Worm (Caenorhabditis elegans) whole organism, L1 larva: Measurements from ENCODE around the gene H18N23.2.

ENCODE experiments used
- C04F5.9 ChIP-seq: sonication (generic microtip); optimal IDR thresholded peaks from 2 replicates; lab custom pipeline; 2016; ENCODE audit warnings: missing genetic modification characterization, missing compliant biosample characterization
- C16A3.4 ChIP-seq: fragments of 150-350 bp; optimal IDR thresholded peaks from 2 replicates; lab custom pipeline; 2014; ENCODE audit warnings: missing biosample characterization, missing genetic modification characterization
- C34B4.2 ChIP-seq: sonication (generic microtip); optimal IDR thresholded peaks from 2 replicates; lab custom pipeline; 2017; ENCODE audit warnings: mild to moderate bottlenecking, missing genetic modification characterization, missing compliant biosample characterization
- Y116A8C.19 ChIP-seq: sonication (generic microtip); optimal IDR thresholded peaks from 2 replicates; lab custom pipeline; 2016; ENCODE audit warnings: missing compliant biosample characterization, missing genetic modification characterization, borderline replicate concordance
- aha-1 ChIP-seq: fragments of 150-350 bp; optimal IDR thresholded peaks from 2 replicates; lab custom pipeline; 2014; ENCODE audit warnings: missing biosample characterization, missing genetic modification characterization
- aly-2 ChIP-seq: fragments of 150-350 bp; optimal IDR thresholded peaks from 2 replicates; lab custom pipeline; 2014; ENCODE audit warnings: missing biosample characterization, missing genetic modification characterization
- ama-1 ChIP-seq: fragments of 150-350 bp; optimal IDR thresholded peaks from 2 replicates; lab custom pipeline; 2014
- blmp-1 ChIP-seq: fragments of 150-350 bp; optimal IDR thresholded peaks from 2 replicates; lab custom pipeline; 2014; ENCODE audit warnings: missing biosample characterization, missing genetic modification characterization
- ceh-63 ChIP-seq: fragments of 200-800 bp; sonication (Bioruptor generic); optimal IDR thresholded peaks from 2 replicates; lab custom pipeline; 2018; ENCODE audit warnings: mild to moderate bottlenecking, missing genetic modification characterization, missing compliant biosample characterization
- ceh-8 ChIP-seq: fragments of 200-800 bp; sonication (Bioruptor generic); optimal IDR thresholded peaks from 2 replicates; lab custom pipeline; 2018; ENCODE audit warnings: mild to moderate bottlenecking, missing genetic modification characterization, moderate library complexity, missing compliant biosample characterization
- ceh-88 ChIP-seq: fragments of 200-800 bp; sonication (Bioruptor generic); IDR thresholded peaks from 2 replicates; pipeline ENCODE4 v1.3.6; 2022; ENCODE audit warnings: missing genetic modification characterization, missing compliant biosample characterization
- efl-1 ChIP-seq, 4 experiments: fragments of 150-350 bp; optimal IDR thresholded peaks in 3 of 4; peaks in 1 of 4; 1 replicate in 1 of 4; 2 replicates in 3 of 4; lab custom pipeline; 2014; ENCODE audit warnings: missing biosample characterization in 2 of 4, missing genetic modification characterization in 2 of 4, missing genetic modification reagents in 2 of 4
- elt-2 ChIP-seq: sonication (generic microtip); optimal IDR thresholded peaks from 2 replicates; lab custom pipeline; 2016; ENCODE audit warnings: missing genetic modification characterization, mild to moderate bottlenecking, inconsistent platforms, missing compliant biosample characterization, missing genetic modification reagents
- elt-3 ChIP-seq, 6 experiments: fragments of 150-350 bp in 1 of 6; sonication (generic microtip); optimal IDR thresholded peaks; 2 replicates each; lab custom pipeline; 2017 to 2018; ENCODE audit warnings: missing biosample characterization in 6 of 6, missing genetic modification characterization in 6 of 6, inconsistent platforms in 1 of 6
- ets-5 ChIP-seq: fragments of 200-800 bp; sonication (Bioruptor generic); IDR thresholded peaks from 2 replicates; pipeline ENCODE4 v1.3.6; 2022; ENCODE audit warnings: missing genetic modification characterization, missing compliant biosample characterization
- fkh-10 ChIP-seq: sonication (generic microtip); optimal IDR thresholded peaks from 2 replicates; lab custom pipeline; 2017; ENCODE audit warnings: missing biosample characterization, missing genetic modification reagents, missing genetic modification characterization
- fkh-4 ChIP-seq: sonication (generic microtip); optimal IDR thresholded peaks from 2 replicates; lab custom pipeline; 2016; ENCODE audit warnings: missing compliant biosample characterization, missing genetic modification characterization, borderline replicate concordance
- fkh-8 ChIP-seq: sonication (generic microtip); optimal IDR thresholded peaks from 2 replicates; lab custom pipeline; 2016; ENCODE audit warnings: mild to moderate bottlenecking, missing genetic modification characterization, missing compliant biosample characterization
- grh-1 ChIP-seq: fragments of 200-800 bp; sonication (Bioruptor generic); IDR thresholded peaks from 2 replicates; pipeline ENCODE4 v1.3.6; 2022; ENCODE audit warnings: missing genetic modification reagents, missing genetic modification characterization, missing compliant biosample characterization
- hlh-17 ChIP-seq: fragments of 200-800 bp; sonication (Bioruptor generic); optimal IDR thresholded peaks from 2 replicates; lab custom pipeline; 2018; ENCODE audit warnings: missing genetic modification characterization, mild to moderate bottlenecking, missing compliant biosample characterization, moderate library complexity, borderline replicate concordance
- irx-1 ChIP-seq: sonication (generic microtip); optimal IDR thresholded peaks from 2 replicates; lab custom pipeline; 2016; ENCODE audit warnings: missing genetic modification characterization, missing compliant biosample characterization
- lin-13 ChIP-seq: fragments of 150-350 bp; optimal IDR thresholded peaks from 2 replicates; lab custom pipeline; 2014; ENCODE audit warnings: missing biosample characterization, missing genetic modification reagents, missing genetic modification characterization
- lin-14 ChIP-seq: fragments of 200-800 bp; sonication (Bioruptor generic); optimal IDR thresholded peaks from 2 replicates; lab custom pipeline; 2018; ENCODE audit warnings: mild to moderate bottlenecking, missing genetic modification characterization, moderate library complexity, missing compliant biosample characterization
- lin-15B ChIP-seq: fragments of 150-350 bp; sonication (generic microtip); optimal IDR thresholded peaks from 3 replicates; lab custom pipeline; 2014; ENCODE audit warnings: missing biosample characterization, missing genetic modification characterization
- lin-35 ChIP-seq, 2 experiments: fragments of 150-350 bp; optimal IDR thresholded peaks; 2 replicates each; lab custom pipeline; 2014; ENCODE audit warnings: missing biosample characterization in 2 of 2, missing genetic modification characterization in 2 of 2, missing genetic modification reagents in 2 of 2
- lsy-2 ChIP-seq, 2 experiments: fragments of 150-350 bp; optimal IDR thresholded peaks; 2 replicates each; lab custom pipeline; 2014; ENCODE audit warnings: missing biosample characterization in 2 of 2, missing genetic modification characterization in 2 of 2
- mab-9 ChIP-seq: fragments of 200-800 bp; sonication (Bioruptor generic); IDR thresholded peaks from 2 replicates; pipeline ENCODE4 v1.3.6; 2022; ENCODE audit warnings: missing genetic modification reagents, missing genetic modification characterization, missing compliant biosample characterization
- mdl-1 ChIP-seq, 2 experiments: fragments of 150-350 bp; optimal IDR thresholded peaks; 2 replicates each; lab custom pipeline; 2014 to 2017; ENCODE audit warnings: missing biosample characterization in 2 of 2, missing genetic modification characterization in 2 of 2, inconsistent platforms in 1 of 2
- mef-2 ChIP-seq: fragments of 150-350 bp; optimal IDR thresholded peaks from 2 replicates; lab custom pipeline; 2014; ENCODE audit warnings: missing biosample characterization, missing genetic modification characterization
- mep-1 ChIP-seq: fragments of 150-350 bp; optimal IDR thresholded peaks from 2 replicates; lab custom pipeline; 2014; ENCODE audit warnings: missing biosample characterization, missing genetic modification characterization
- nhr-12 ChIP-seq: sonication (generic microtip); optimal IDR thresholded peaks from 2 replicates; lab custom pipeline; 2017; ENCODE audit warnings: missing biosample characterization, missing genetic modification characterization
- nhr-19 ChIP-seq: fragments of 200-800 bp; sonication (Bioruptor generic); conservative IDR thresholded peaks from 2 replicates; pipeline ENCODE4 v1.3.6; 2022; ENCODE audit warnings: missing genetic modification characterization, missing compliant biosample characterization
- nhr-20 ChIP-seq: sonication (generic microtip); optimal IDR thresholded peaks from 2 replicates; lab custom pipeline; 2016; ENCODE audit warnings: mild to moderate bottlenecking, missing genetic modification characterization, missing compliant biosample characterization
- nhr-237 ChIP-seq: fragments of 150-350 bp; optimal IDR thresholded peaks from 2 replicates; lab custom pipeline; 2014; ENCODE audit warnings: missing biosample characterization, missing genetic modification characterization
- nhr-76 ChIP-seq: sonication (generic microtip); optimal IDR thresholded peaks from 2 replicates; lab custom pipeline; 2017; ENCODE audit warnings: missing biosample characterization, missing genetic modification characterization
- nhr-77 ChIP-seq: fragments of 150-350 bp; optimal IDR thresholded peaks from 2 replicates; lab custom pipeline; 2014; ENCODE audit warnings: missing biosample characterization, missing genetic modification characterization
- nhr-85 ChIP-seq: sonication (generic microtip); peaks from one replicate; lab custom pipeline; 2016; ENCODE audit warnings: missing genetic modification characterization, inconsistent platforms, missing compliant biosample characterization
- nhr-90 ChIP-seq: sonication (generic microtip); optimal IDR thresholded peaks from 2 replicates; lab custom pipeline; 2016; ENCODE audit warnings: mild to moderate bottlenecking, missing genetic modification characterization, missing compliant biosample characterization; ENCODE audit not compliant: poor library complexity
- pqm-1 ChIP-seq: sonication (generic microtip); optimal IDR thresholded peaks from 3 replicates; lab custom pipeline; 2017; ENCODE audit warnings: missing biosample characterization, missing genetic modification characterization
- rnt-1 ChIP-seq: sonication (generic microtip); optimal IDR thresholded peaks from 2 replicates; lab custom pipeline; 2016; ENCODE audit warnings: mild to moderate bottlenecking, missing genetic modification characterization, moderate library complexity, missing compliant biosample characterization
- skn-1 ChIP-seq: fragments of 150-350 bp; optimal IDR thresholded peaks from 2 replicates; lab custom pipeline; 2014; ENCODE audit warnings: missing biosample characterization, missing genetic modification characterization
- sox-4 ChIP-seq: sonication (generic microtip); optimal IDR thresholded peaks from 2 replicates; lab custom pipeline; 2016; ENCODE audit warnings: missing genetic modification characterization, missing compliant biosample characterization
- sptf-1 ChIP-seq: fragments of 150-350 bp; optimal IDR thresholded peaks from 2 replicates; lab custom pipeline; 2014; ENCODE audit warnings: missing biosample characterization, missing genetic modification characterization
- sup-37 ChIP-seq: fragments of 200-800 bp; sonication (Bioruptor generic); optimal IDR thresholded peaks from 2 replicates; lab custom pipeline; 2018; ENCODE audit warnings: mild to moderate bottlenecking, missing genetic modification characterization, missing compliant biosample characterization
- unc-130 ChIP-seq: fragments of 150-350 bp; optimal IDR thresholded peaks from 2 replicates; lab custom pipeline; 2017; ENCODE audit warnings: missing biosample characterization, missing genetic modification characterization, inconsistent platforms
- unc-30 ChIP-seq: sonication (generic microtip); optimal IDR thresholded peaks from 2 replicates; lab custom pipeline; 2017; ENCODE audit warnings: missing biosample characterization, missing genetic modification characterization
- unc-62 ChIP-seq: fragments of 150-350 bp; optimal IDR thresholded peaks from 2 replicates; lab custom pipeline; 2014; ENCODE audit warnings: missing biosample characterization, missing genetic modification reagents, missing genetic modification characterization
- unc-86 ChIP-seq: sonication (generic microtip); optimal IDR thresholded peaks from 2 replicates; lab custom pipeline; 2016; ENCODE audit warnings: missing genetic modification characterization, missing compliant biosample characterization
- xbp-1 ChIP-seq: sonication (generic microtip); optimal IDR thresholded peaks from 2 replicates; lab custom pipeline; 2016; ENCODE audit warnings: missing genetic modification characterization, missing compliant biosample characterization
- ztf-11 ChIP-seq, 2 experiments: sonication (generic microtip); optimal IDR thresholded peaks; 2 replicates each; lab custom pipeline; 2016 to 2017; ENCODE audit warnings: missing genetic modification characterization in 2 of 2, missing biosample characterization in 1 of 2, missing compliant biosample characterization in 1 of 2

Gene H18N23.2

DNA sequence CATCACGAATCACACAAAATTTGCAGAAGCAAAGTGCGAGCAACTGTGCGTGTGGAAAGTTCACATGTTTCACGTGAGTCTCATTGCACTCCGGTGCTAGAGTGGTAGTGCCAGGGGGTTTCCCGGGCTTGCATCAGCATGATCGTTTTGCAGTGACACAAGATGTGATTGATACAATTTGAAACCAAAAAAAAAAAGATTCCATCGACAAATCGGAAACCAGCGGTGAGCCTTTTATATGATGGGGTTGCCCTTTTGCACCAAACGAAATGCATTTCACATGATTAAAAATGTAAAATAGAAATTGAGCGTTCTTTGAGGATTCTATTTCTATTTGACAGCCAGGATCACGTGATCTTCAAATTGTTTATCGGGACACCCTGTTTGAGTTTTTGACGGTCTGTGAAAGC lies 4.3 kb downstream of the H18N23.2 start (continued):
- TF ChIP-seq Y116A8C.19 (no peak), lin-35 (GFP tag; optimal IDR thresholded peaks at IDR 0.05; lab: Kevin White, UChicago) (peak in 1 of 2 experiments; percentile 60), nhr-12 (no peak), ceh-88 (GFP tag; lab: Robert Waterston, UW) (no peak), fkh-10 (GFP tag; lab: Kevin White, UChicago) (no peak), nhr-77 (tag; lab: Kevin White, UChicago) (no peak), efl-1 (optimal IDR thresholded peaks at IDR 0.05; lab: Kevin White, UChicago) (no peak), efl-1 (GFP tag; optimal IDR thresholded peaks at IDR 0.05 in 1 of 2; lab: Kevin White, UChicago) (peak in 1 of 2 experiments; percentile 86), mep-1 (tag; lab: Kevin White, UChicago) (peak; percentile 30), sptf-1 (tag; lab: Kevin White, UChicago) (no peak), fkh-8 (tag; lab: Kevin White, UChicago) (no peak), grh-1 (GFP tag; lab: Robert Waterston, UW) (no peak), lin-14 (peak; percentile 85), elt-2 (tag; lab: Kevin White, UChicago) (peak; percentile 45), sup-37 (no peak), aha-1 (no peak), unc-30 (no peak), blmp-1 (peak; percentile 29), nhr-85 (tag; lab: Kevin White, UChicago) (peak; percentile 79), C34B4.2 (no peak), ama-1 (lab: Kevin White, UChicago) (no peak), irx-1 (tag; lab: Kevin White, UChicago) (peak; percentile 20), nhr-90 (tag; lab: Kevin White, UChicago) (peak; percentile 51), C04F5.9 (tag; lab: Kevin White, UChicago) (no peak), hlh-17 (no peak), nhr-237 (tag; lab: Kevin White, UChicago) (no peak), unc-62 (GFP tag; lab: Kevin White, UChicago) (no peak), C16A3.4 (tag; lab: Kevin White, UChicago) (no peak)

- TF ChIP-seq rnt-1 (tag; lab: Kevin White, UChicago) (no peak), lin-13 (GFP tag; lab: Kevin White, UChicago) (no peak), lin-15B (tag; lab: Kevin White, UChicago) (no peak), skn-1 (tag; lab: Kevin White, UChicago) (no peak), mef-2 (no peak), lsy-2 (tag; optimal IDR thresholded peaks at IDR 0.05; lab: Kevin White, UChicago) (peak in 1 of 2 experiments; percentile 9), nhr-85 (tag; lab: Kevin White, UChicago) (no peak), xbp-1 (tag; lab: Kevin White, UChicago) (no peak), ceh-88 (GFP tag; lab: Robert Waterston, UW) (no peak), mdl-1 (tag; optimal IDR thresholded peaks at IDR 0.05; lab: Kevin White, UChicago) (no peak), fkh-8 (tag; lab: Kevin White, UChicago) (no peak), ceh-8 (GFP tag; lab: Kevin White, UChicago) (no peak), fkh-4 (no peak), sox-4 (no peak), nhr-20 (tag; lab: Kevin White, UChicago) (peak; percentile 4), ama-1 (lab: Kevin White, UChicago) (no peak), pqm-1 (tag; lab: Kevin White, UChicago) (no peak), mab-9 (GFP tag; lab: Robert Waterston, UW) (no peak), sup-37 (no peak), lin-35 (GFP tag; optimal IDR thresholded peaks at IDR 0.05; lab: Kevin White, UChicago) (no peak), elt-3 (tag; optimal IDR thresholded peaks at IDR 0.05; lab: Kevin White, UChicago) (peak in 3 of 6 experiments; percentile 4 to 37 (median 35)), nhr-76 (no peak), fkh-10 (GFP tag; lab: Kevin White, UChicago) (no peak), ceh-63 (GFP tag; lab: Kevin White, UChicago) (no peak), ets-5 (GFP tag; lab: Robert Waterston, UW) (no peak), unc-130 (tag; lab: Kevin White, UChicago) (no peak), blmp-1 (peak; percentile 21), unc-86 (no peak), nhr-90 (tag; lab: Kevin White, UChicago) (no peak), ztf-11 (tag; optimal IDR thresholded peaks at IDR 0.05; lab: Kevin White, UChicago) (no peak), efl-1 (optimal IDR thresholded peaks at IDR 0.05; lab: Kevin White, UChicago) (no peak), efl-1 (GFP tag; optimal IDR thresholded peaks at IDR 0.05 in 1 of 2; lab: Kevin White, UChicago) (peak in 1 of 2 experiments; percentile 75), nhr-19 (GFP tag; lab: Robert Waterston, UW) (no peak), aly-2 (tag; lab: Kevin White, UChicago) (no peak)
These were observed 6.4 kb downstream of the H18N23.2 start for ce11 chrX:17634245-17634644.
